Worm (Caenorhabditis elegans) whole organism, late embryonic: ENCODE measurements around the gene tag-120.

Experiments used
- C08G9.2 ChIP-seq: sonication (generic microtip); optimal IDR thresholded peaks from 2 replicates; lab custom pipeline; 2016; ENCODE audit warnings: mild to moderate bottlenecking, missing genetic modification characterization, moderate library complexity, missing compliant biosample characterization
- C38D4.7 ChIP-seq: fragments of 200-800 bp; sonication (Bioruptor generic); optimal IDR thresholded peaks from 2 replicates; lab custom pipeline; 2018; ENCODE audit warnings: mild to moderate bottlenecking, missing genetic modification characterization, moderate library complexity, missing compliant biosample characterization
- F13H6.1 ChIP-seq: sonication (generic microtip); optimal IDR thresholded peaks from 2 replicates; lab custom pipeline; 2016; ENCODE audit warnings: missing genetic modification characterization, missing compliant biosample characterization
- K02D7.2 ChIP-seq: sonication (generic microtip); optimal IDR thresholded peaks from 2 replicates; lab custom pipeline; 2017; ENCODE audit warnings: mild to moderate bottlenecking, missing genetic modification characterization, missing compliant biosample characterization
- ahr-1 ChIP-seq: sonication (generic microtip); optimal IDR thresholded peaks from 2 replicates; lab custom pipeline; 2016; ENCODE audit warnings: missing genetic modification characterization, missing compliant biosample characterization
- ama-1 ChIP-seq: fragments of 150-350 bp; optimal IDR thresholded peaks from 2 replicates; lab custom pipeline; 2014
- ceh-18 ChIP-seq: sonication (generic microtip); optimal IDR thresholded peaks from 2 replicates; lab custom pipeline; 2016; ENCODE audit warnings: missing genetic modification characterization, missing compliant biosample characterization
- ceh-19 ChIP-seq: fragments of 200-800 bp; sonication (Bioruptor generic); optimal IDR thresholded peaks from 2 replicates; lab custom pipeline; 2018; ENCODE audit warnings: mild to moderate bottlenecking, missing genetic modification characterization, missing compliant biosample characterization
- ceh-22 ChIP-seq: sonication (generic microtip); optimal IDR thresholded peaks from 2 replicates; lab custom pipeline; 2017; ENCODE audit warnings: missing biosample characterization, missing genetic modification characterization
- ceh-30 ChIP-seq: fragments of 150-350 bp; optimal IDR thresholded peaks from 2 replicates; lab custom pipeline; 2014; ENCODE audit warnings: missing biosample characterization, missing genetic modification characterization
- ceh-31 ChIP-seq: sonication (generic microtip); optimal IDR thresholded peaks from 2 replicates; lab custom pipeline; 2016; ENCODE audit warnings: missing genetic modification characterization, missing compliant biosample characterization
- ceh-34 ChIP-seq: sonication (generic microtip); optimal IDR thresholded peaks from 2 replicates; lab custom pipeline; 2016; ENCODE audit warnings: mild to moderate bottlenecking, missing genetic modification characterization, missing compliant biosample characterization
- ceh-48 ChIP-seq: sonication (generic microtip); optimal IDR thresholded peaks from 2 replicates; lab custom pipeline; 2016; ENCODE audit warnings: missing genetic modification characterization, inconsistent platforms, missing compliant biosample characterization
- ceh-6 ChIP-seq: fragments of 200-800 bp; sonication (Bioruptor generic); optimal IDR thresholded peaks from 2 replicates; lab custom pipeline; 2018; ENCODE audit warnings: mild to moderate bottlenecking, missing genetic modification characterization, missing compliant biosample characterization
- ceh-9 ChIP-seq: sonication (generic microtip); optimal IDR thresholded peaks from 2 replicates; lab custom pipeline; 2016; ENCODE audit warnings: mild to moderate bottlenecking, missing genetic modification characterization, inconsistent platforms, missing compliant biosample characterization
- che-1 ChIP-seq: sonication (generic microtip); optimal IDR thresholded peaks from 2 replicates; lab custom pipeline; 2016; ENCODE audit warnings: mild to moderate bottlenecking, missing genetic modification characterization, missing compliant biosample characterization
- dmd-4 ChIP-seq: sonication (generic microtip); optimal IDR thresholded peaks from 2 replicates; lab custom pipeline; 2016; ENCODE audit warnings: borderline replicate concordance, missing genetic modification characterization, missing compliant biosample characterization
- elt-2 ChIP-seq: sonication (generic microtip); optimal IDR thresholded peaks from 2 replicates; lab custom pipeline; 2016; ENCODE audit warnings: missing genetic modification reagents, missing genetic modification characterization, missing compliant biosample characterization
- elt-4 ChIP-seq: sonication (generic microtip); optimal IDR thresholded peaks from 2 replicates; lab custom pipeline; 2016; ENCODE audit warnings: missing genetic modification characterization, missing compliant biosample characterization
- ets-4 ChIP-seq: sonication (generic microtip); optimal IDR thresholded peaks from 2 replicates; lab custom pipeline; 2016; ENCODE audit warnings: missing genetic modification characterization, missing compliant biosample characterization
- fax-1 ChIP-seq: sonication (generic microtip); optimal IDR thresholded peaks from 2 replicates; lab custom pipeline; 2016; ENCODE audit warnings: missing genotype, missing genetic modification characterization, missing compliant biosample characterization
- fkh-6 ChIP-seq: sonication (generic microtip); optimal IDR thresholded peaks from 2 replicates; lab custom pipeline; 2016; ENCODE audit warnings: missing genetic modification characterization, missing compliant biosample characterization
- gmeb-2 ChIP-seq: sonication (generic microtip); optimal IDR thresholded peaks from 2 replicates; lab custom pipeline; 2016; ENCODE audit warnings: missing genetic modification characterization, inconsistent platforms, missing compliant biosample characterization
- hlh-13 ChIP-seq: fragments of 200-800 bp; sonication (Bioruptor generic); optimal IDR thresholded peaks from 2 replicates; lab custom pipeline; 2018; ENCODE audit warnings: mild to moderate bottlenecking, missing genetic modification characterization, missing compliant biosample characterization
- hlh-15 ChIP-seq: sonication (generic microtip); optimal IDR thresholded peaks from 2 replicates; lab custom pipeline; 2016; ENCODE audit warnings: missing genetic modification characterization, missing compliant biosample characterization
- hlh-30 ChIP-seq: sonication (generic microtip); optimal IDR thresholded peaks from 2 replicates; lab custom pipeline; 2017; ENCODE audit warnings: antibody characterized with exemption, missing genetic modification characterization, missing compliant biosample characterization; ENCODE audit not compliant: insufficient read depth
- hlh-6 ChIP-seq: sonication (generic microtip); optimal IDR thresholded peaks from 2 replicates; lab custom pipeline; 2016; ENCODE audit warnings: missing genotype, missing genetic modification characterization, missing compliant biosample characterization
- madf-2 ChIP-seq: sonication (generic microtip); optimal IDR thresholded peaks from 2 replicates; lab custom pipeline; 2017; ENCODE audit warnings: missing genetic modification characterization, missing compliant biosample characterization
- mec-3 ChIP-seq: sonication (generic microtip); optimal IDR thresholded peaks from 2 replicates; lab custom pipeline; 2016; ENCODE audit warnings: borderline replicate concordance, missing genetic modification characterization, missing compliant biosample characterization
- nhr-232 ChIP-seq: sonication (generic microtip); optimal IDR thresholded peaks from 2 replicates; lab custom pipeline; 2016; ENCODE audit warnings: missing genetic modification characterization, missing compliant biosample characterization
- npax-4 ChIP-seq: sonication (generic microtip); optimal IDR thresholded peaks from 2 replicates; lab custom pipeline; 2016; ENCODE audit warnings: missing genetic modification characterization, missing compliant biosample characterization
- odd-2 ChIP-seq: sonication (generic microtip); optimal IDR thresholded peaks from 2 replicates; lab custom pipeline; 2017; ENCODE audit warnings: antibody characterized with exemption, mild to moderate bottlenecking, missing genetic modification characterization, missing compliant biosample characterization
- pax-1 ChIP-seq: fragments of 150-350 bp; optimal IDR thresholded peaks from 2 replicates; lab custom pipeline; 2014; ENCODE audit warnings: missing biosample characterization, missing genetic modification characterization
- pha-2 ChIP-seq: sonication (generic microtip); optimal IDR thresholded peaks from 2 replicates; lab custom pipeline; 2017; ENCODE audit warnings: mild to moderate bottlenecking, missing genetic modification characterization, missing compliant biosample characterization
- pqm-1 ChIP-seq: sonication (generic microtip); optimal IDR thresholded peaks from 2 replicates; lab custom pipeline; 2016; ENCODE audit warnings: missing genetic modification characterization, missing compliant biosample characterization
- pros-1 ChIP-seq: fragments of 150-350 bp; optimal IDR thresholded peaks from 2 replicates; lab custom pipeline; 2014; ENCODE audit warnings: missing biosample characterization, missing genetic modification reagents, missing genetic modification characterization
- ref-2 ChIP-seq: sonication (generic microtip); optimal IDR thresholded peaks from 2 replicates; lab custom pipeline; 2016; ENCODE audit warnings: missing genetic modification characterization, missing compliant biosample characterization
- sox-4 ChIP-seq: sonication (generic microtip); optimal IDR thresholded peaks from 2 replicates; lab custom pipeline; 2017; ENCODE audit warnings: mild to moderate bottlenecking, missing genetic modification characterization, inconsistent platforms, missing compliant biosample characterization
- syd-9 ChIP-seq: sonication (generic microtip); optimal IDR thresholded peaks from 2 replicates; lab custom pipeline; 2016; ENCODE audit warnings: mild to moderate bottlenecking, missing genetic modification characterization, moderate library complexity, missing compliant biosample characterization
- ttx-3 ChIP-seq: sonication (generic microtip); optimal IDR thresholded peaks from 2 replicates; lab custom pipeline; 2016; ENCODE audit warnings: missing genetic modification reagents, missing genetic modification characterization, missing compliant biosample characterization
- ztf-16 ChIP-seq: sonication (generic microtip); optimal IDR thresholded peaks from 2 replicates; lab custom pipeline; 2017; ENCODE audit warnings: missing genetic modification characterization, missing compliant biosample characterization

The tag-120 gene

DNA sequence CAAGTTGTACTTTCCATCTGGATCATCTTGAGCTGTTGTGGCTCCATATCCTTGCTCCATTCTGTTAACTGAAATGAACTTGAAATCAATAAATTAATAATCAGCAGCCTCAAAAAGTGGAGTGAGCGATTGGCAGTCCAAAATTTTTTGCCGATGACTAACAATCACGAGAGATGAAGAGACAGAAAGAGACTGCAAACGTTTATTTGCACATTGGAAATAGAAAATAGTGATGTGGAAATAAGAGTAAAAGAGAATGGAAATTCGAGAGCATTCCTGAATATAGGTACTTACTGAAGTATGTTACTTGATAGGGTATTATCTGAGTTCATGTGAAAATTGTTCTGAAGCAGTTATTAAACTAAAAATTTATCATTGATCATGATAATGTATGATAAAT, at the start of gene tag-120:
Gene tag-120 (minus strand): TSS at position 68 of the 400 bp plus-strand sequence.
- TF ChIP-seq elt-2 (tag; lab: Kevin White, UChicago) (no peak), pros-1 (tag; lab: Kevin White, UChicago) (no peak), ceh-6 (GFP tag; lab: Kevin White, UChicago) (no peak), K02D7.2 (tag; lab: Kevin White, UChicago) (no peak), ceh-34 (no peak), gmeb-2 (tag; lab: Kevin White, UChicago) (no peak), pqm-1 (tag; lab: Kevin White, UChicago) (no peak), hlh-13 (no peak), mec-3 (no peak), ets-4 (tag; lab: Kevin White, UChicago) (no peak), ceh-30 (tag; lab: Kevin White, UChicago) (no peak), ceh-22 (no peak), fkh-6 (no peak), ceh-31 (tag; lab: Kevin White, UChicago) (no peak), C08G9.2 (tag; lab: Kevin White, UChicago) (no peak), hlh-15 (tag; lab: Kevin White, UChicago) (no peak)
- TF ChIP-seq, all 69 proteins: peak for 0

DNA sequence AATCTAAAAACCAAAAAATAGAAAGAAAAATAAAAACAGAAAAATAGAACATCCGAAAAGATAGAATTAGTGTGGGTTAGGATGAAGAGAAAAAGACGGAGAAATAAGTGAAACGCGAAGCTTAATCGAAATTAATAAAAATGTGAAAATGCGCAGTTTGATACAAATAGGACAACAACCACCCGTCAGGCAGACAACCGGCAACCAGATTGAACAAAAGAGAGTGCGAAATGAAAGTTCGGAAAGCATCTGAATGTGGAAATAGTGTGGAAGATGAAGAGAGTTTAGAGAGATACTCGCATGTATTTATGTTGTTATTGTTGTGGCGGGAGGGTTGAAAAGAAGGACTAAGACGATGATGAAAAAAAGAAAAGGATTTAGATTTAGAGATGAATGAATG, 48.8 kb upstream of the tag-120 start:
- TF ChIP-seq dmd-4 (no peak), hlh-13 (no peak), ceh-19 (no peak), elt-2 (tag; lab: Kevin White, UChicago) (no peak), ceh-22 (no peak), ztf-16 (tag; lab: Kevin White, UChicago) (no peak), pax-1 (tag; lab: Kevin White, UChicago) (no peak)
- TF ChIP-seq, all 69 proteins: peak for 0

DNA sequence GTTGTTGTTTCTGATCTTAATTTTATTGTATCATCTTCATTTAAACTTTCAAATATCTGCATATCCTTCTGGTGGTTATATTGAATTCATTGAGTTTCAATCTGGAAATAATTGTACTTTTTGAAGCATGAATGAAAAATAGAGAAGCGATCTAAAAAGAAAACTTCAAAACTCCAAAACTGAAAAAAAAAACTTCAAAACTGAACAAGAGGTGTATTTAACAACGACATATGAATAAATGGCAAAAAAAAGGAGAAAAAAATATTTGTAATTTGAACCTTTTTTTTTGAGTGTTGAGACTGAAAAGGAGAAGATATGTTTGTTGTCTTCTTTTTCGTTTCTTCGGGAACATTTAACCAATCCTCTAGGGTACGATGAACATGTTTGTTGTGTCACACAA, 48.3 kb upstream of the tag-120 start, which contains the start of gene F58E6.11:
Gene F58E6.11 (minus strand): TSS at position 101 of the 400 bp plus-strand sequence.
- TF ChIP-seq nhr-232 (tag; lab: Kevin White, UChicago) (no peak), odd-2 (tag; lab: Kevin White, UChicago) (no peak), hlh-30 (tag; lab: Kevin White, UChicago) (no peak), ceh-22 (no peak), ceh-18 (tag; lab: Kevin White, UChicago) (no peak), sox-4 (tag; lab: Kevin White, UChicago) (no peak), ceh-30 (tag; lab: Kevin White, UChicago) (no peak), pha-2 (tag; lab: Kevin White, UChicago) (no peak), hlh-15 (tag; lab: Kevin White, UChicago) (no peak), ceh-48 (tag; lab: Kevin White, UChicago) (no peak)

DNA sequence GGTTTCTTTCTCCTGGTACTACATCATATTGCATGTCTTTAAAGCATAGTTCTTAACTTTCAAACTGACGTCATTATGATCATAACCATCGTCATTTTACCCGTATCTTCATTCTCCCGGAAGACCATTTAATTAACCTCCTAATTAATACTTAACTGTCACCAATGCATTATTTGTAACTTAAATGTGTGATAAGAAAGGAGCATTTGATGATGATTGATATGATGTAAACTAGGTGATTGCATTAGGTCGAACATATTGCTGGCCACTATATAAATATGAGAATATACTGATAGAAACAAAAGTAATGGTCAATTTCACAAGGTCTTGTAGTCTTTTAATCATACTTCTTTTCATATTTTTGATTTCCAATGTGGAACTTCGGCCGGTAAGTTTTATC, 46.6 kb upstream of the tag-120 start, which contains the start of gene hrg-3:
Gene hrg-3 (plus strand): TSS at position 227 of the 400 bp plus-strand sequence.
- TF ChIP-seq sox-4 (tag; lab: Kevin White, UChicago) (no peak), elt-2 (tag; lab: Kevin White, UChicago) (peak; percentile 48)

DNA sequence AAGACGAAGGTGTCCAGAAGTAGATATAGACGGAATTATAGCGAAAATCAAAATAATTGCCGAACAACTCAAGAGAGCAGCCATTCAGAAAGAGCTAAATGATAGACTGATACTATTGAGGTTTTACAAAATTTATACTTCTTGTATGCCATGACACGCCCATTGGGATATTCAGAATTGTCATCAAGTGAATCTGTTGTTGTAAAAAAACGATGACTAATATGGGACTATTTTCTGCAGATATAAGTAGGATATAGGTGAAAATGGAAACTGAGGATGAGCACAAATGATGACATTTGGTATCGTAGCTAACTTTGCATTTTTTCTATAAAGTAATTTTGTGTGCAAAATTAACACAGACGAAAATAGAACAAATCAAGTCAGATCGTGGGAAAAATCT, 46.1 kb upstream of the tag-120 start, which contains the start of gene F58E6.8:
Gene F58E6.8 (minus strand): TSS at position 101 of the 400 bp plus-strand sequence.
- TF ChIP-seq fax-1 (tag; lab: Kevin White, UChicago), result no peak
- no peak for TF ChIP-seq che-1 (tag; lab: Kevin White, UChicago)
- no peak for TF ChIP-seq syd-9
- TF ChIP-seq C08G9.2 (tag; lab: Kevin White, UChicago), result no peak
- TF ChIP-seq ahr-1 (tag; lab: Kevin White, UChicago), result no peak
- TF ChIP-seq madf-2 (tag; lab: Kevin White, UChicago), result no peak
- TF ChIP-seq ama-1 (lab: Kevin White, UChicago), result no peak
- TF ChIP-seq ceh-9 (tag; lab: Kevin White, UChicago), result no peak
- no peak for TF ChIP-seq sox-4 (tag; lab: Kevin White, UChicago)
- no peak for TF ChIP-seq ceh-18 (tag; lab: Kevin White, UChicago)
- no peak for TF ChIP-seq F13H6.1
- TF ChIP-seq hlh-6, result no peak
- TF ChIP-seq pros-1 (tag; lab: Kevin White, UChicago), result no peak
- TF ChIP-seq npax-4 (tag; lab: Kevin White, UChicago), result no peak
- TF ChIP-seq ttx-3 (tag; lab: Kevin White, UChicago), result no peak
- no peak for TF ChIP-seq elt-4 (tag; lab: Kevin White, UChicago)
- no peak for TF ChIP-seq ceh-19
- TF ChIP-seq ceh-6 (GFP tag; lab: Kevin White, UChicago), result no peak
- TF ChIP-seq C38D4.7 (GFP tag; lab: Kevin White, UChicago), result no peak
- no peak for TF ChIP-seq ref-2
- TF ChIP-seq, all 69 proteins: peak for 0
